Fruit fly (Drosophila melanogaster) whole organism, embryonic: ENCODE results near the gene CG15152.

Experiments used
- Atf6 ChIP-seq: fragments of 200-800 bp; sonication (Bioruptor generic); IDR thresholded peaks from 2 replicates; pipeline ENCODE4 v1.3.6; 2022; ENCODE audit warnings: missing biosample characterization, missing genetic modification characterization
- B-H1 ChIP-seq: fragments of 200-800 bp; sonication (Bioruptor generic); IDR thresholded peaks from 3 replicates; pipeline ENCODE4 v1.3.6; 2022; ENCODE audit warnings: missing biosample characterization, missing genetic modification characterization
- CG10654 ChIP-seq: fragments of 200-800 bp; sonication (Bioruptor generic); optimal IDR thresholded peaks from 2 replicates; lab custom pipeline; 2016; ENCODE audit warnings: missing biosample characterization, missing genetic modification characterization
- CG11085 ChIP-seq: fragments of 200-800 bp; sonication (Bioruptor generic); IDR thresholded peaks from 2 replicates; pipeline ENCODE4 v1.3.6; 2022; ENCODE audit warnings: missing biosample characterization, missing genetic modification characterization
- CG11696 ChIP-seq: fragments of 200-800 bp; sonication (Bioruptor generic); IDR thresholded peaks from 2 replicates; pipeline ENCODE4 v1.3.6; 2022; ENCODE audit warnings: missing biosample characterization, missing genetic modification characterization
- CG12299 ChIP-seq: fragments of 200-800 bp; sonication (Bioruptor generic); optimal IDR thresholded peaks from 2 replicates; lab custom pipeline; 2018; ENCODE audit warnings: missing biosample characterization, mild to moderate bottlenecking, missing genetic modification characterization
- CG13775 ChIP-seq: fragments of 200-800 bp; sonication (Bioruptor generic); optimal IDR thresholded peaks from 3 replicates; lab custom pipeline; 2017; ENCODE audit warnings: missing biosample characterization, mild to moderate bottlenecking, missing genetic modification characterization
- CG14441 ChIP-seq: fragments of 200-800 bp; sonication (Bioruptor generic); IDR thresholded peaks from 2 replicates; pipeline ENCODE4 v1.3.6; 2022; ENCODE audit warnings: missing biosample characterization, missing genetic modification characterization
- CG15269 ChIP-seq: fragments of 200-800 bp; sonication (Bioruptor generic); optimal IDR thresholded peaks from 2 replicates; lab custom pipeline; 2018; ENCODE audit warnings: missing biosample characterization, mild to moderate bottlenecking, missing genetic modification characterization, moderate library complexity
- CG15514 ChIP-seq: fragments of 200-800 bp; sonication (Bioruptor generic); optimal IDR thresholded peaks from 3 replicates; lab custom pipeline; 2017; ENCODE audit warnings: missing biosample characterization, missing genetic modification characterization, mild to moderate bottlenecking, moderate library complexity, missing genetic modification reagents
- CG1647 ChIP-seq: fragments of 200-800 bp; sonication (Bioruptor generic); optimal IDR thresholded peaks from 3 replicates; lab custom pipeline; 2016; ENCODE audit warnings: missing biosample characterization, missing genetic modification characterization
- CG17328 ChIP-seq: fragments of 200-800 bp; sonication (Bioruptor generic); IDR thresholded peaks from 2 replicates; pipeline ENCODE4 v1.3.6; 2022; ENCODE audit warnings: missing biosample characterization, missing genetic modification characterization
- CG17359 ChIP-seq: fragments of 200-800 bp; sonication (Bioruptor generic); optimal IDR thresholded peaks from 3 replicates; lab custom pipeline; 2018; ENCODE audit warnings: missing biosample characterization, mild to moderate bottlenecking, missing genetic modification characterization, moderate library complexity
- CG17568 ChIP-seq: fragments of 200-800 bp; sonication (Bioruptor generic); optimal IDR thresholded peaks from 2 replicates; lab custom pipeline; 2018; ENCODE audit warnings: missing biosample characterization, mild to moderate bottlenecking, missing genetic modification characterization, moderate library complexity
- CG17912 ChIP-seq: fragments of 200-800 bp; sonication (Bioruptor generic); optimal IDR thresholded peaks from 2 replicates; lab custom pipeline; 2018; ENCODE audit warnings: missing biosample characterization, mild to moderate bottlenecking, missing genetic modification characterization
- CG2120 ChIP-seq: fragments of 200-800 bp; sonication (Bioruptor generic); optimal IDR thresholded peaks from 3 replicates; lab custom pipeline; 2016; ENCODE audit warnings: missing biosample characterization, missing genetic modification characterization
- CG2129 ChIP-seq: fragments of 200-800 bp; sonication (Bioruptor generic); IDR thresholded peaks from 2 replicates; pipeline ENCODE4 v1.3.6; 2022; ENCODE audit warnings: missing biosample characterization, missing genetic modification characterization; ENCODE audit not compliant: partially characterized antibody
- CG2199 ChIP-seq: fragments of 200-800 bp; sonication (Bioruptor generic); IDR thresholded peaks from 3 replicates; pipeline ENCODE4 v1.3.6; 2022; ENCODE audit warnings: missing biosample characterization, missing genetic modification characterization
- CG2202 ChIP-seq: fragments of 200-800 bp; sonication (Bioruptor generic); optimal IDR thresholded peaks from 2 replicates; lab custom pipeline; 2018; ENCODE audit warnings: missing biosample characterization, mild to moderate bottlenecking, missing genetic modification characterization
- CG2678 ChIP-seq: fragments of 200-800 bp; sonication (Bioruptor generic); optimal IDR thresholded peaks from 3 replicates; lab custom pipeline; 2019; ENCODE audit warnings: missing biosample characterization, mild to moderate bottlenecking, missing genetic modification characterization, moderate library complexity
- CG3726 ChIP-seq: fragments of 200-800 bp; sonication (Bioruptor generic); IDR thresholded peaks from 3 replicates; pipeline ENCODE4, ENCODE4 v1.3.6; 2022; ENCODE audit warnings: missing biosample characterization, missing genetic modification characterization
- CG8089 ChIP-seq: fragments of 200-800 bp; sonication (Bioruptor generic); optimal IDR thresholded peaks from 3 replicates; lab custom pipeline; 2016; ENCODE audit warnings: missing biosample characterization, missing genetic modification characterization
- CG8944 ChIP-seq: fragments of 200-800 bp; sonication (Bioruptor generic); optimal IDR thresholded peaks from 3 replicates; lab custom pipeline; 2016; ENCODE audit warnings: missing biosample characterization, missing genetic modification characterization
- CG9437 ChIP-seq: fragments of 200-800 bp; sonication (Bioruptor generic); optimal IDR thresholded peaks from 2 replicates; lab custom pipeline; 2018; ENCODE audit warnings: missing biosample characterization, mild to moderate bottlenecking, missing genetic modification characterization
- CHES-1-like ChIP-seq: fragments of 200-800 bp; sonication (Bioruptor generic); optimal IDR thresholded peaks from 2 replicates; lab custom pipeline; 2016; ENCODE audit warnings: missing biosample characterization, missing genetic modification characterization
- CkIIα-i1 ChIP-seq: fragments of 200-800 bp; sonication (Bioruptor generic); IDR thresholded peaks from 2 replicates; pipeline ENCODE4 v1.3.6; 2022; ENCODE audit warnings: missing biosample characterization, missing genetic modification characterization
- E2f1 ChIP-seq: fragments of 200-800 bp; sonication (Bioruptor generic); IDR thresholded peaks from 2 replicates; pipeline ENCODE4 v1.3.6; 2022; ENCODE audit warnings: missing biosample characterization, missing genetic modification characterization
- Fer3 ChIP-seq: fragments of 200-800 bp; sonication (Bioruptor generic); optimal IDR thresholded peaks from 2 replicates; lab custom pipeline; 2018; ENCODE audit warnings: missing biosample characterization, mild to moderate bottlenecking, missing genetic modification characterization, moderate library complexity
- HHEX ChIP-seq: fragments of 200-800 bp; sonication (Bioruptor generic); optimal IDR thresholded peaks from 3 replicates; lab custom pipeline; 2017; ENCODE audit warnings: missing biosample characterization, mild to moderate bottlenecking, missing genetic modification characterization, missing genetic modification reagents
- Lpt ChIP-seq: fragments of >200 bp; optimal IDR thresholded peaks from 2 replicates; lab custom pipeline; 2018; ENCODE audit warnings: missing biosample characterization, missing genetic modification characterization
- Meics ChIP-seq: fragments of 200-800 bp; sonication (Bioruptor generic); optimal IDR thresholded peaks from 2 replicates; lab custom pipeline; 2017; ENCODE audit warnings: missing biosample characterization, mild to moderate bottlenecking, missing genetic modification characterization
- NC2α ChIP-seq: fragments of 200-800 bp; sonication (Bioruptor generic); optimal IDR thresholded peaks from 2 replicates; lab custom pipeline; 2016; ENCODE audit warnings: missing biosample characterization, missing genetic modification characterization
- Spps ChIP-seq: fragments of 200-800 bp; sonication (Bioruptor generic); optimal IDR thresholded peaks from 2 replicates; lab custom pipeline; 2018; ENCODE audit warnings: missing biosample characterization, mild to moderate bottlenecking, missing genetic modification characterization
- bbx ChIP-seq: fragments of 200-800 bp; sonication (Bioruptor generic); IDR thresholded peaks from 2 replicates; pipeline ENCODE4 v1.3.6; 2022; ENCODE audit warnings: missing biosample characterization, missing genetic modification characterization; ENCODE audit not compliant: partially characterized antibody
- cwo ChIP-seq: fragments of 200-800 bp; sonication (Bioruptor generic); optimal IDR thresholded peaks from 3 replicates; lab custom pipeline; 2017; ENCODE audit warnings: missing biosample characterization, missing genetic modification characterization, mild to moderate bottlenecking, moderate library complexity, missing genetic modification reagents
- danr ChIP-seq: fragments of 200-800 bp; sonication (Bioruptor generic); IDR thresholded peaks from 2 replicates; pipeline ENCODE4 v1.3.6; 2022; ENCODE audit warnings: missing biosample characterization, missing genetic modification characterization
- eyg ChIP-seq: fragments of 200-800 bp; sonication (Bioruptor generic); optimal IDR thresholded peaks from 3 replicates; lab custom pipeline; 2016; ENCODE audit warnings: missing biosample characterization, missing genetic modification characterization
- fd3F ChIP-seq: fragments of 200-800 bp; sonication (Bioruptor generic); optimal IDR thresholded peaks from 2 replicates; lab custom pipeline; 2018; ENCODE audit warnings: missing biosample characterization, mild to moderate bottlenecking, missing genetic modification characterization, moderate library complexity
- fu2 ChIP-seq: fragments of 200-800 bp; sonication (Bioruptor generic); optimal IDR thresholded peaks from 2 replicates; lab custom pipeline; 2016; ENCODE audit warnings: missing biosample characterization, missing genetic modification characterization
- kah ChIP-seq: fragments of 200-800 bp; sonication (Bioruptor generic); optimal IDR thresholded peaks from 2 replicates; lab custom pipeline; 2018; ENCODE audit warnings: missing biosample characterization, mild to moderate bottlenecking, missing genetic modification characterization
- oc ChIP-seq: fragments of 200-800 bp; sonication (Bioruptor generic); optimal IDR thresholded peaks from 2 replicates; lab custom pipeline; 2018; ENCODE audit warnings: missing biosample characterization, mild to moderate bottlenecking, missing genetic modification characterization, moderate library complexity
- pita ChIP-seq: fragments of 200-800 bp; sonication (Bioruptor generic); optimal IDR thresholded peaks from 2 replicates; lab custom pipeline; 2017; ENCODE audit warnings: missing biosample characterization, mild to moderate bottlenecking, missing genetic modification characterization
- pros ChIP-seq: fragments of 200-800 bp; sonication (Bioruptor generic); optimal IDR thresholded peaks from 3 replicates; lab custom pipeline; 2019; ENCODE audit warnings: missing biosample characterization, mild to moderate bottlenecking, missing genetic modification characterization, moderate library complexity
- sc ChIP-seq, 3 experiments: fragments of >200 bp in 2 of 3; fragments of 200-800 bp in 1 of 3; sonication (Bioruptor generic) in 1 of 3; optimal IDR thresholded peaks; 2 replicates in 2 of 3; 3 replicates in 1 of 3; lab custom pipeline; 2017; ENCODE audit warnings: mild to moderate bottlenecking in 1 of 3, missing biosample characterization in 1 of 3, missing genetic modification characterization in 1 of 3, missing genetic modification reagents in 1 of 3
- sd ChIP-seq: fragments of 200-800 bp; sonication (Bioruptor generic); optimal IDR thresholded peaks from 3 replicates; lab custom pipeline; 2018; ENCODE audit warnings: missing biosample characterization, mild to moderate bottlenecking, missing genetic modification characterization, moderate library complexity
- sim ChIP-seq: fragments of 200-800 bp; sonication (Bioruptor generic); IDR thresholded peaks from 2 replicates; pipeline ENCODE4 v1.3.6; 2022; ENCODE audit warnings: missing biosample characterization, missing genetic modification characterization
- so ChIP-seq: fragments of 200-800 bp; sonication (Bioruptor generic); IDR thresholded peaks from 3 replicates; pipeline ENCODE4 v1.3.6; 2022; ENCODE audit warnings: missing biosample characterization, missing genetic modification characterization
- vnd ChIP-seq: fragments of 200-800 bp; sonication (Bioruptor generic); IDR thresholded peaks from 3 replicates; pipeline ENCODE4 v1.3.6; 2022; ENCODE audit warnings: missing biosample characterization, missing genetic modification characterization; ENCODE audit not compliant: partially characterized antibody
- wor ChIP-seq: fragments of 200-800 bp; sonication (Bioruptor generic); IDR thresholded peaks from 2 replicates; pipeline ENCODE4 v1.3.6; 2022; ENCODE audit warnings: missing biosample characterization, missing genetic modification characterization

Gene CG15152

DNA sequence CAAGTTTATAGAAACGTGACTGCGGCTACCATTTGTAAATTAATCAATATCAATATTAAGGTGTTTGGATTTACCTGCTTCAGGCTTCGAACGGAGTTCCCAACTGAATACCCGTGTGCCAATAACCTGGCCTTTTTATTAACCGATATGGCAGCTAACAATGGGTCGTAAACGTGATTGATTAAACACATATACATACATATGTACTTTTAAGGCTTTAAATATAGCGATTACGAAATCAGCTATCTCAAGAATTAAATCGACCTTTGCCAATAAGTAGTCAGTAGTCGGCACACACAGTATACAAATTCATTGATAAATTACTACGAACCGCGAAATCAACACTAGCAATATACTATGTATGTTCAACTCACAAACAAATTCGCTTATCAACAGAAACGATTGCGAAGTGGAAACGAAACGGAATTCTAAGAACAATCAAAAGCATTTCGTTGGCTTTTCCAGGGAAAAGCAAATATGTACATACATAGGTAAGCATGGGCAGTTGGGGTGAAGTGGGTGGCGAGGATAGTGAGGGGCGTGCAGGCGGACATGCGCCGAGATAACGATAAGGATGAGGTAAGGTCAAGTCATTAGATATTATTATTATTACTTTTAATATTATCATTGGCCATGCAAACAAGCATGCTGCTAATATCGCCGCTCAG, 34.3 kb downstream of the CG15152 start (continued):
- TF ChIP-seq CG12299 (tag; lab: Kevin White, UChicago) (peak; percentile 56), fd3F (peak; percentile 22), CG11696 (GFP tag; lab: Robert Waterston, UW) (no peak), Fer3 (tag; lab: Kevin White, UChicago) (peak; percentile 67), sim (GFP tag; lab: Robert Waterston, UW) (no peak), CkIIα-i1 (GFP tag; lab: Robert Waterston, UW) (0 out of 2 replicates have a peak, but pooled peaks have one; percentile 29), cwo (peak; percentile 90), CG17912 (peak; percentile 60), CG2129 (GFP tag; lab: Robert Waterston, UW) (no peak), CG9437 (no peak), CG2202 (tag; lab: Kevin White, UChicago) (peak; percentile 80), CG11085 (GFP tag; lab: Robert Waterston, UW) (no peak), so (GFP tag; lab: Robert Waterston, UW) (peak; percentile 82; the same call in 2 of the 3 replicates), pita (GFP tag; lab: Kevin White, UChicago) (no peak), eyg (no peak), fu2 (GFP tag; lab: Kevin White, UChicago) (no peak), oc (tag; lab: Kevin White, UChicago) (peak; percentile 8), CG1647 (GFP tag; lab: Kevin White, UChicago) (peak; percentile 20), Spps (tag; lab: Kevin White, UChicago) (no peak), NC2α (GFP tag; lab: Kevin White, UChicago) (no peak), CG14441 (GFP tag; lab: Robert Waterston, UW) (peak; percentile 47; the same call in 1 of the 2 replicates), HHEX (GFP tag; lab: Kevin White, UChicago) (peak; percentile 84), Meics (GFP tag; lab: Kevin White, UChicago) (peak; percentile 67), B-H1 (GFP tag; lab: Robert Waterston, UW) (peak; percentile 32; the same call in 1 of the 3 replicates), CG8089 (GFP tag; lab: Kevin White, UChicago) (peak; percentile 66), CG2199 (GFP tag; lab: Robert Waterston, UW) (0 out of 3 replicates have a peak, but pooled peaks have one; percentile 24), bbx (GFP tag; lab: Robert Waterston, UW) (no peak), CHES-1-like (peak; percentile 67), CG15514 (peak; percentile 73), Lpt (GFP tag; lab: Kevin White, UChicago) (no peak), kah (GFP tag; lab: Kevin White, UChicago) (peak; percentile 45), Atf6 (GFP tag; lab: Robert Waterston, UW) (peak; percentile 79), CG17359 (peak; percentile 73), wor (GFP tag; lab: Robert Waterston, UW) (no peak), vnd (GFP tag; lab: Robert Waterston, UW) (no peak), CG8944 (peak; percentile 4), CG10654 (GFP tag; lab: Kevin White, UChicago) (peak; percentile 54), pros (no peak), CG15269 (peak; percentile 40), CG13775 (peak; percentile 33), CG17328 (GFP tag; lab: Robert Waterston, UW) (peak; percentile 58), CG2120 (peak; percentile 38), sc (optimal IDR thresholded peaks at IDR 0.05; lab: Kevin White, UChicago) (no peak), sc (GFP tag; optimal IDR thresholded peaks at IDR 0.05; lab: Kevin White, UChicago) (peak; percentile 69), CG3726 (GFP tag; lab: Robert Waterston, UW) (no peak), CG2678 (peak; percentile 78), sd (tag; lab: Kevin White, UChicago) (peak; percentile 72), danr (no peak), CG17568 (GFP tag; lab: Kevin White, UChicago) (peak; percentile 88), E2f1 (GFP tag; lab: Robert Waterston, UW) (no peak)
